Worm (Caenorhabditis elegans) whole organism, midembryonic: ENCODE measurements around the gene selt-1.2.

Experiments used
- flt-1 ChIP-seq: fragments of 200-800 bp; sonication (Bioruptor generic); IDR thresholded peaks from 2 replicates; pipeline ENCODE4 v1.3.6; 2022; ENCODE audit warnings: missing genetic modification characterization, missing compliant biosample characterization
- klf-2 ChIP-seq: fragments of 200-800 bp; sonication (Bioruptor generic); conservative IDR thresholded peaks from 2 replicates; pipeline ENCODE4 v1.3.6; 2022; ENCODE audit warnings: missing genetic modification reagents, missing genetic modification characterization, missing compliant biosample characterization
- med-1 ChIP-seq: sonication (generic microtip); optimal IDR thresholded peaks from 2 replicates; lab custom pipeline; 2017; ENCODE audit warnings: missing genetic modification characterization, mild to moderate bottlenecking, missing compliant biosample characterization, antibody characterized with exemption, missing genetic modification reagents; ENCODE audit not compliant: insufficient read depth
- tab-1 ChIP-seq: fragments of 200-800 bp; sonication (Bioruptor generic); IDR thresholded peaks from 2 replicates; pipeline ENCODE4 v1.3.6; 2022; ENCODE audit warnings: missing genetic modification characterization, missing compliant biosample characterization

ce11 chrV:10764066-10764465, 16.9 kb upstream of the selt-1.2 start, which contains the start of gene ocr-1:
- no peak for TF ChIP-seq flt-1 (GFP tag; lab: Robert Waterston, UW)
- TF ChIP-seq klf-2 (GFP tag; lab: Robert Waterston, UW), result no peak
- no peak for TF ChIP-seq tab-1
- no peak for TF ChIP-seq med-1
